Worm (Caenorhabditis elegans): ENCODE results near the gene T06C12.11.

The T06C12.11 gene

ce11 chrV:15876308-15876707 lies 16.5 kb upstream of the T06C12.11 start, which contains the start of gene nhr-102:
Gene nhr-102 (minus strand): TSS chrV:15876408.
- TF ChIP-seq sptf-1 (tag; optimal IDR thresholded peaks at IDR 0.05) (no peak), ets-5 (GFP tag; IDR thresholded peaks at IDR 0.05) (no peak), nhr-28 (tag; optimal IDR thresholded peaks at IDR 0.05) (no peak), unc-130 (tag; optimal IDR thresholded peaks at IDR 0.05) (no peak), nhr-20 (tag; optimal IDR thresholded peaks at IDR 0.05) (no peak), irx-1 (tag; optimal IDR thresholded peaks at IDR 0.05) (no peak), ceh-88 (GFP tag; IDR thresholded peaks at IDR 0.05) (no peak), grh-1 (GFP tag; IDR thresholded peaks at IDR 0.05) (no peak), zip-4 (GFP tag; optimal IDR thresholded peaks at IDR 0.05) (no peak), efl-3 (GFP tag; optimal IDR thresholded peaks at IDR 0.05) (no peak), C34B4.2 (tag; optimal IDR thresholded peaks at IDR 0.05) (no peak), nhr-90 (tag; optimal IDR thresholded peaks at IDR 0.05; ENCODE audit: poor library complexity) (no peak), pag-3 (tag; optimal IDR thresholded peaks at IDR 0.05; ENCODE audit: borderline replicate concordance, insufficient read depth) (no peak), hpl-2 (GFP tag; optimal IDR thresholded peaks at IDR 0.05) (no peak)

ce11 chrV:15879508-15879907 lies 13.3 kb upstream of the T06C12.11 start, which contains the start of gene nhr-84:
Gene nhr-84 (minus strand): TSS chrV:15879608.
- TF ChIP-seq unc-130 (tag; optimal IDR thresholded peaks at IDR 0.05) = no peak
- no peak for TF ChIP-seq fos-1 (tag; optimal IDR thresholded peaks at IDR 0.05)
- TF ChIP-seq swsn-7 (tag; optimal IDR thresholded peaks at IDR 0.05) = no peak
- no peak for TF ChIP-seq mef-2 (tag; optimal IDR thresholded peaks at IDR 0.05)

- peak; percentile 39 for TF ChIP-seq elt-2 (tag; optimal IDR thresholded peaks at IDR 0.05)
- no peak for TF ChIP-seq unc-30 (tag; optimal IDR thresholded peaks at IDR 0.05)
- TF ChIP-seq zag-1 (tag; optimal IDR thresholded peaks at IDR 0.05) = no peak
- TF ChIP-seq lin-35 (GFP tag; optimal IDR thresholded peaks at IDR 0.05) = peak in 1 of 2 experiments; percentile 9
These were observed 12.8 kb upstream of the T06C12.11 start for ce11 chrV:15880033-15880432.

ce11 chrV:15880705-15881104 lies 12.1 kb upstream of the T06C12.11 start:
- peak; percentile 17 for TF ChIP-seq swsn-7 (tag; optimal IDR thresholded peaks at IDR 0.05)
- peak; percentile 3 to 20 (median 9) for TF ChIP-seq dpl-1 (GFP tag; optimal IDR thresholded peaks at IDR 0.05)
- peak; percentile 66 for TF ChIP-seq nhr-71 (tag; optimal IDR thresholded peaks at IDR 0.05)
- TF ChIP-seq ceh-8 (GFP tag; optimal IDR thresholded peaks at IDR 0.05) = no peak
- TF ChIP-seq fkh-10 (GFP tag; optimal IDR thresholded peaks at IDR 0.05) = no peak
- peak; percentile 76 for TF ChIP-seq zip-4 (GFP tag; optimal IDR thresholded peaks at IDR 0.05)
- TF ChIP-seq nhr-77 (tag; optimal IDR thresholded peaks at IDR 0.05) = peak; percentile 11
- no peak for TF ChIP-seq lin-13 (GFP tag; optimal IDR thresholded peaks at IDR 0.05)
- peak; percentile 53 for TF ChIP-seq nhr-11 (tag; optimal IDR thresholded peaks at IDR 0.05)
- TF ChIP-seq mdl-1 (tag; optimal IDR thresholded peaks at IDR 0.05) = peak in 1 of 2 experiments; percentile 20
- TF ChIP-seq hpl-2 (GFP tag; optimal IDR thresholded peaks at IDR 0.05) = no peak
- TF ChIP-seq egl-27 (tag; optimal IDR thresholded peaks at IDR 0.05) = peak in 1 of 2 experiments; percentile 20
- peak; percentile 34 for TF ChIP-seq irx-1 (tag; optimal IDR thresholded peaks at IDR 0.05)
- TF ChIP-seq lin-35 (GFP tag; optimal IDR thresholded peaks at IDR 0.05) = peak in 1 of 2 experiments; percentile 30
- TF ChIP-seq mef-2 (tag; optimal IDR thresholded peaks at IDR 0.05) = peak; percentile 20
- peak; percentile 66 for TF ChIP-seq nhr-28 (tag; optimal IDR thresholded peaks at IDR 0.05)
- TF ChIP-seq C04F5.9 (tag; optimal IDR thresholded peaks at IDR 0.05) = no peak
- TF ChIP-seq tbx-2 (tag; optimal IDR thresholded peaks at IDR 0.05) = peak; percentile 41
- peak; percentile 4 for TF ChIP-seq rnt-1 (tag; optimal IDR thresholded peaks at IDR 0.05)
- peak; percentile 71 for TF ChIP-seq nhr-237 (tag; optimal IDR thresholded peaks at IDR 0.05)
- peak; percentile 59 for TF ChIP-seq nhr-47 (tag; optimal IDR thresholded peaks at IDR 0.05)
- TF ChIP-seq lir-3 (tag; optimal IDR thresholded peaks at IDR 0.05; ENCODE audit: poor library complexity) = peak; percentile 48
- TF ChIP-seq nhr-12 (tag; optimal IDR thresholded peaks at IDR 0.05) = no peak
- peak in 2 of 3 experiments; percentile 30 to 49 for TF ChIP-seq ceh-82 (tag; optimal IDR thresholded peaks at IDR 0.05)
- TF ChIP-seq lin-14 (GFP tag; optimal IDR thresholded peaks at IDR 0.05) = peak; percentile 73
- TF ChIP-seq isw-1 (GFP tag; IDR thresholded peaks at IDR 0.05) = no peak
- peak; percentile 87 for TF ChIP-seq nhr-85 (tag)
- TF ChIP-seq nhr-20 (tag; optimal IDR thresholded peaks at IDR 0.05) = peak; percentile 70
- peak; percentile 10 to 40 for TF ChIP-seq efl-1 (optimal IDR thresholded peaks at IDR 0.05)
- TF ChIP-seq efl-1 (GFP tag; optimal IDR thresholded peaks at IDR 0.05 in 1 of 2) = no peak
- TF ChIP-seq C16A3.4 (tag; optimal IDR thresholded peaks at IDR 0.05) = peak; percentile 54
- TF ChIP-seq nhr-90 (tag; optimal IDR thresholded peaks at IDR 0.05; ENCODE audit: poor library complexity) = peak; percentile 46
- TF ChIP-seq snu-23 (GFP tag; optimal IDR thresholded peaks at IDR 0.05) = peak; percentile 37
- peak in 2 of 6 experiments; percentile 59 to 83 for TF ChIP-seq elt-3 (tag; optimal IDR thresholded peaks at IDR 0.05)

Data from whole organism, L1 larva.